Worm (Caenorhabditis elegans) whole organism, mixed stage, embryonic: Measurements from ENCODE around the gene ZK1321.4.

Experiments
- ces-1 ChIP-seq: fragments of 150-350 bp; optimal IDR thresholded peaks from 2 replicates; lab custom pipeline; 2014; ENCODE audit warnings: missing biosample characterization, missing genetic modification reagents, missing genetic modification characterization
- lsy-2 ChIP-seq: fragments of 150-350 bp; optimal IDR thresholded peaks from 2 replicates; lab custom pipeline; 2014; ENCODE audit warnings: missing biosample characterization, missing genetic modification characterization
- nhr-237 ChIP-seq: fragments of 150-350 bp; optimal IDR thresholded peaks from 2 replicates; lab custom pipeline; 2014; ENCODE audit warnings: missing biosample characterization, missing genetic modification characterization
- pha-4 ChIP-seq: fragments of 150-350 bp; optimal IDR thresholded peaks from 2 replicates; lab custom pipeline; 2018; ENCODE audit warnings: missing biosample characterization, missing genetic modification reagents, missing genetic modification characterization
- snpc-4 ChIP-seq: fragments of 150-350 bp; optimal IDR thresholded peaks from 2 replicates; lab custom pipeline; 2014; ENCODE audit warnings: missing biosample characterization, missing genetic modification characterization

- TF ChIP-seq lsy-2 (tag; lab: Kevin White, UChicago): no peak
- TF ChIP-seq pha-4 (tag; lab: Kevin White, UChicago): peak; percentile 78
- TF ChIP-seq ces-1 (GFP tag; lab: Kevin White, UChicago): no peak
- TF ChIP-seq snpc-4 (tag; lab: Kevin White, UChicago): no peak
- TF ChIP-seq nhr-237 (tag; lab: Kevin White, UChicago): peak; percentile 1
Observed at ce11 chrII:9774653-9775052, 911 bp upstream of the ZK1321.4 start.
